Worm (Caenorhabditis elegans) whole organism, midembryonic: ENCODE data around the gene dao-2.

Experiments used
- flt-1 ChIP-seq: fragments of 200-800 bp; sonication (Bioruptor generic); IDR thresholded peaks from 2 replicates; pipeline ENCODE4 v1.3.6; 2022; ENCODE audit warnings: missing genetic modification characterization, missing compliant biosample characterization
- klf-2 ChIP-seq: fragments of 200-800 bp; sonication (Bioruptor generic); conservative IDR thresholded peaks from 2 replicates; pipeline ENCODE4 v1.3.6; 2022; ENCODE audit warnings: missing genetic modification reagents, missing genetic modification characterization, missing compliant biosample characterization
- med-1 ChIP-seq: sonication (generic microtip); optimal IDR thresholded peaks from 2 replicates; lab custom pipeline; 2017; ENCODE audit warnings: missing genetic modification characterization, mild to moderate bottlenecking, missing compliant biosample characterization, antibody characterized with exemption, missing genetic modification reagents; ENCODE audit not compliant: insufficient read depth
- tab-1 ChIP-seq: fragments of 200-800 bp; sonication (Bioruptor generic); IDR thresholded peaks from 2 replicates; pipeline ENCODE4 v1.3.6; 2022; ENCODE audit warnings: missing genetic modification characterization, missing compliant biosample characterization

DNA sequence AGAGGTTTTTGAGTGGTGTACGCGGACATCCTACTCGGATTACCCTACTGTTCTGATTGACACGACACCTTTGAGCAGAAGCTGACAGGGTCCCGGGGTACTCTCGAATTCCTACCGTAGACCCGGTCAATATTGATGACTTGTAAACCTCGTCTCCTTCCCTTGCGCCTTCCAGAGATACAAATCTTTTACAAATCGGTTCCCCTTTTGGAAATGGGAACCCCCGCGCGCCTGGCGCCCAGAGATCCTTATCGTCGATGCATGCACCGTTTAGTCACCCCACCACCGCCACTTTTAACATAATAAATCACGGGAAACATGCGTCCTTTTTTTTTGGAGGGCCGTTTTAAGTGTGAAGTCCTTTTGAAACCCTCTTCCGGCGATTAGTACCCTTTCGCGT lies 10.3 kb downstream of the dao-2 start:
- TF ChIP-seq klf-2 (no peak), med-1 (no peak), flt-1 (GFP tag; lab: Robert Waterston, UW) (no peak), tab-1 (GFP tag; lab: Robert Waterston, UW) (no peak)
